Fruit fly (Drosophila melanogaster) whole organism, embryonic: Measurements from ENCODE around the gene CG33268.

ENCODE experiments used
- CG10274 ChIP-seq: fragments of 200-800 bp; sonication (Bioruptor generic); optimal IDR thresholded peaks from 3 replicates; lab custom pipeline; 2017; ENCODE audit warnings: missing biosample characterization, mild to moderate bottlenecking, missing genetic modification characterization
- CG2712 ChIP-seq: fragments of 200-800 bp; optimal IDR thresholded peaks from 3 replicates; lab custom pipeline; 2019; ENCODE audit warnings: missing biosample characterization, mild to moderate bottlenecking, missing genetic modification characterization, moderate library complexity
- CG32772 ChIP-seq: fragments of 200-800 bp; sonication (Bioruptor generic); IDR thresholded peaks from 2 replicates; pipeline ENCODE4 v1.3.6; 2022; ENCODE audit warnings: missing biosample characterization, missing genetic modification characterization
- CG4854 ChIP-seq: fragments of 200-800 bp; sonication (Bioruptor generic); optimal IDR thresholded peaks from 2 replicates; lab custom pipeline; 2016; ENCODE audit warnings: missing biosample characterization, missing genetic modification characterization, inconsistent platforms
- CG8924 ChIP-seq: fragments of 200-800 bp; optimal IDR thresholded peaks from 3 replicates; lab custom pipeline; 2019; ENCODE audit warnings: missing biosample characterization, mild to moderate bottlenecking, missing genetic modification characterization, moderate library complexity
- Dll ChIP-seq: fragments of 200-800 bp; sonication (Bioruptor generic); IDR thresholded peaks from 4 replicates; pipeline ENCODE4 v1.3.6; 2022; ENCODE audit warnings: missing biosample characterization, missing genetic modification characterization; ENCODE audit not compliant: partially characterized antibody
- bsh ChIP-seq, 2 experiments: fragments of 200-800 bp; sonication (Bioruptor generic); optimal IDR thresholded peaks; 2 replicates each; lab custom pipeline; 2017 to 2018; ENCODE audit warnings: mild to moderate bottlenecking in 2 of 2, missing biosample characterization in 2 of 2, missing genetic modification characterization in 2 of 2, moderate library complexity in 1 of 2
- h ChIP-seq: fragments of >200 bp; optimal IDR thresholded peaks from 2 replicates; lab custom pipeline; 2017
- lmd ChIP-seq: fragments of 200-800 bp; sonication (Bioruptor generic); IDR thresholded peaks from 2 replicates; pipeline ENCODE4 v1.3.6; 2022; ENCODE audit warnings: missing biosample characterization, missing genetic modification characterization
- psq ChIP-seq: fragments of 200-800 bp; sonication (Bioruptor generic); optimal IDR thresholded peaks from 2 replicates; lab custom pipeline; 2017; ENCODE audit warnings: missing biosample characterization, missing genetic modification characterization
- ttk ChIP-seq: fragments of 200-800 bp; sonication (Bioruptor generic); IDR thresholded peaks from 2 replicates; pipeline ENCODE4 v2.1.2; 2022; ENCODE audit warnings: missing biosample characterization, missing genetic modification characterization

- no peak for TF ChIP-seq ttk (GFP tag; lab: Robert Waterston, UW)
- TF ChIP-seq Dll (GFP tag; lab: Robert Waterston, UW) = no peak
- no peak for TF ChIP-seq lmd
- TF ChIP-seq CG4854 = no peak
- no peak for TF ChIP-seq CG32772
- no peak for TF ChIP-seq bsh (GFP tag; optimal IDR thresholded peaks at IDR 0.05; lab: Kevin White, UChicago)
- no peak for TF ChIP-seq CG2712 (tag; lab: Kevin White, UChicago)
- TF ChIP-seq CG8924 (tag; lab: Kevin White, UChicago) = no peak
- TF ChIP-seq psq = no peak
- TF ChIP-seq CG10274 (GFP tag; lab: Kevin White, UChicago) = no peak
- TF ChIP-seq h (lab: Kevin White, UChicago) = no peak
Observed at dm6 chr3L:11560885-11561284, 30.1 kb downstream of the CG33268 start.
